Fruit fly (Drosophila melanogaster) whole organism, embryonic: Measurements from ENCODE around the gene intr.

Experiments
- Ada2b ChIP-seq: fragments of 200-800 bp; sonication (Bioruptor generic); IDR thresholded peaks from 2 replicates; pipeline ENCODE4 v1.3.6; 2022; ENCODE audit warnings: missing biosample characterization, missing genetic modification characterization
- Asciz ChIP-seq: fragments of 200-800 bp; sonication (Bioruptor generic); optimal IDR thresholded peaks from 2 replicates; lab custom pipeline; 2017; ENCODE audit warnings: missing biosample characterization, mild to moderate bottlenecking, missing genetic modification characterization, missing genetic modification reagents
- CG10431 ChIP-seq: fragments of 200-800 bp; sonication (Bioruptor generic); optimal IDR thresholded peaks from 3 replicates; lab custom pipeline; 2018; ENCODE audit warnings: missing biosample characterization, mild to moderate bottlenecking, missing genetic modification characterization
- CG10462 ChIP-seq: fragments of 200-800 bp; sonication (Bioruptor generic); optimal IDR thresholded peaks from 2 replicates; lab custom pipeline; 2016; ENCODE audit warnings: missing biosample characterization, missing genetic modification characterization
- CG10979 ChIP-seq: fragments of 200-800 bp; sonication (Bioruptor generic); optimal IDR thresholded peaks from 2 replicates; lab custom pipeline; 2018; ENCODE audit warnings: missing biosample characterization, mild to moderate bottlenecking, missing genetic modification characterization, moderate library complexity
- CG11723 ChIP-seq: fragments of 200-800 bp; sonication (Bioruptor generic); optimal IDR thresholded peaks from 2 replicates; lab custom pipeline; 2017; ENCODE audit warnings: missing biosample characterization, mild to moderate bottlenecking, missing genetic modification characterization
- CG12236 ChIP-seq: fragments of 200-800 bp; sonication (Bioruptor generic); optimal IDR thresholded peaks from 2 replicates; lab custom pipeline; 2016; ENCODE audit warnings: missing biosample characterization, missing genetic modification characterization
- CG12391 ChIP-seq: fragments of 200-800 bp; sonication (Bioruptor generic); optimal IDR thresholded peaks from 3 replicates; lab custom pipeline; 2018; ENCODE audit warnings: missing biosample characterization, mild to moderate bottlenecking, missing genetic modification characterization, moderate library complexity
- CG15601 ChIP-seq: fragments of 200-800 bp; sonication (Bioruptor generic); optimal IDR thresholded peaks from 3 replicates; lab custom pipeline; 2019; ENCODE audit warnings: missing biosample characterization, mild to moderate bottlenecking, missing genetic modification characterization, moderate library complexity
- CG16779 ChIP-seq: fragments of 200-800 bp; sonication (Bioruptor generic); IDR thresholded peaks from 2 replicates; pipeline ENCODE4 v1.3.6; 2022; ENCODE audit warnings: missing biosample characterization, missing genetic modification characterization
- CG17568 ChIP-seq: fragments of 200-800 bp; sonication (Bioruptor generic); optimal IDR thresholded peaks from 2 replicates; lab custom pipeline; 2018; ENCODE audit warnings: missing biosample characterization, mild to moderate bottlenecking, missing genetic modification characterization, moderate library complexity
- CG1832 ChIP-seq: fragments of 200-800 bp; sonication (Bioruptor generic); optimal IDR thresholded peaks from 2 replicates; lab custom pipeline; 2017; ENCODE audit warnings: missing biosample characterization, mild to moderate bottlenecking, missing genetic modification characterization, inconsistent platforms
- CG2202 ChIP-seq: fragments of 200-800 bp; sonication (Bioruptor generic); optimal IDR thresholded peaks from 2 replicates; lab custom pipeline; 2018; ENCODE audit warnings: missing biosample characterization, mild to moderate bottlenecking, missing genetic modification characterization
- CG30403 ChIP-seq: fragments of 200-800 bp; sonication (Bioruptor generic); optimal IDR thresholded peaks from 3 replicates; lab custom pipeline; 2016; ENCODE audit warnings: missing biosample characterization, missing genetic modification characterization
- CG4328 ChIP-seq: fragments of 200-800 bp; sonication (Bioruptor generic); optimal IDR thresholded peaks from 3 replicates; lab custom pipeline; 2017; ENCODE audit warnings: missing biosample characterization, missing genetic modification reagents, missing genetic modification characterization
- CG4707 ChIP-seq: fragments of 200-800 bp; sonication (Bioruptor generic); optimal IDR thresholded peaks from 2 replicates; lab custom pipeline; 2018; ENCODE audit warnings: missing biosample characterization, mild to moderate bottlenecking, missing genetic modification characterization, moderate library complexity
- CG4730 ChIP-seq: fragments of 200-800 bp; sonication (Bioruptor generic); IDR thresholded peaks from 2 replicates; pipeline ENCODE4 v1.3.6; 2022; ENCODE audit warnings: missing biosample characterization, missing genetic modification characterization
- CG6791 ChIP-seq: fragments of 200-800 bp; sonication (Bioruptor generic); IDR thresholded peaks from 3 replicates; pipeline ENCODE4 v1.3.6; 2022; ENCODE audit warnings: missing biosample characterization, missing genetic modification characterization; ENCODE audit not compliant: partially characterized antibody
- CG7271 ChIP-seq: fragments of 200-800 bp; sonication (Bioruptor generic); optimal IDR thresholded peaks from 2 replicates; lab custom pipeline; 2018; ENCODE audit warnings: missing biosample characterization, mild to moderate bottlenecking, missing genetic modification characterization, moderate library complexity
- CG9727 ChIP-seq: fragments of 200-800 bp; sonication (Bioruptor generic); optimal IDR thresholded peaks from 3 replicates; lab custom pipeline; 2017; ENCODE audit warnings: missing biosample characterization, mild to moderate bottlenecking, missing genetic modification characterization
- HLH3B ChIP-seq: fragments of 200-800 bp; sonication (Bioruptor generic); IDR thresholded peaks from 2 replicates; pipeline ENCODE4 v1.3.6; 2022; ENCODE audit warnings: missing biosample characterization, missing genetic modification characterization
- Lhr ChIP-seq: fragments of 200-800 bp; sonication (Bioruptor generic); optimal IDR thresholded peaks from 3 replicates; lab custom pipeline; 2017; ENCODE audit warnings: mild to moderate bottlenecking, missing biosample characterization, missing genetic modification reagents, missing genetic modification characterization
- MTF-1 ChIP-seq: fragments of 200-800 bp; sonication (Bioruptor generic); optimal IDR thresholded peaks from 2 replicates; lab custom pipeline; 2018; ENCODE audit warnings: missing biosample characterization, mild to moderate bottlenecking, missing genetic modification characterization, borderline replicate concordance
- Meics ChIP-seq: fragments of 200-800 bp; sonication (Bioruptor generic); optimal IDR thresholded peaks from 2 replicates; lab custom pipeline; 2017; ENCODE audit warnings: missing biosample characterization, mild to moderate bottlenecking, missing genetic modification characterization
- Nf-YA ChIP-seq: fragments of 200-800 bp; sonication (Bioruptor generic); IDR thresholded peaks from 2 replicates; pipeline ENCODE4 v1.3.6; 2022; ENCODE audit warnings: missing biosample characterization, missing genetic modification characterization
- NfI ChIP-seq: fragments of 200-800 bp; sonication (Bioruptor generic); optimal IDR thresholded peaks from 3 replicates; lab custom pipeline; 2018; ENCODE audit warnings: missing biosample characterization, mild to moderate bottlenecking, missing genetic modification characterization, moderate library complexity
- TFAM ChIP-seq: fragments of 200-800 bp; sonication (Bioruptor generic); optimal IDR thresholded peaks from 2 replicates; lab custom pipeline; 2017; ENCODE audit warnings: missing biosample characterization, missing genetic modification characterization, inconsistent platforms
- ap ChIP-seq: fragments of 200-800 bp; sonication (Bioruptor generic); IDR thresholded peaks from 2 replicates; pipeline ENCODE4 v1.3.6; 2022; ENCODE audit warnings: missing biosample characterization, missing genetic modification characterization
- az2 ChIP-seq: fragments of 200-800 bp; sonication (Bioruptor generic); optimal IDR thresholded peaks from 3 replicates; lab custom pipeline; 2016; ENCODE audit warnings: missing biosample characterization, missing genetic modification characterization
- chif ChIP-seq, 2 experiments: fragments of 200-800 bp; sonication (Bioruptor generic); optimal IDR thresholded peaks; 3 replicates each; lab custom pipeline; 2016; ENCODE audit warnings: missing biosample characterization in 2 of 2, missing genetic modification characterization in 2 of 2
- ci ChIP-seq: fragments of 200-800 bp; sonication (Bioruptor generic); IDR thresholded peaks from 3 replicates; pipeline ENCODE4 v1.3.6; 2022; ENCODE audit warnings: missing biosample characterization, missing genetic modification characterization
- da ChIP-seq: fragments of 200-800 bp; sonication (Bioruptor generic); optimal IDR thresholded peaks from 2 replicates; lab custom pipeline; 2016; ENCODE audit warnings: missing biosample characterization, missing genetic modification characterization
- dan ChIP-seq: fragments of 200-800 bp; sonication (Bioruptor generic); IDR thresholded peaks from 2 replicates; pipeline ENCODE4 v1.3.6; 2022; ENCODE audit warnings: missing biosample characterization, missing genetic modification characterization
- dmrt99B ChIP-seq: fragments of 200-800 bp; sonication (Bioruptor generic); optimal IDR thresholded peaks from 2 replicates; lab custom pipeline; 2018; ENCODE audit warnings: missing biosample characterization, mild to moderate bottlenecking, missing genetic modification characterization, moderate library complexity
- fd64A ChIP-seq: fragments of 200-800 bp; sonication (Bioruptor generic); optimal IDR thresholded peaks from 3 replicates; lab custom pipeline; 2018; ENCODE audit warnings: missing biosample characterization, mild to moderate bottlenecking, missing genetic modification characterization
- fd96Cb ChIP-seq: fragments of 200-800 bp; sonication (Bioruptor generic); optimal IDR thresholded peaks from 2 replicates; lab custom pipeline; 2018; ENCODE audit warnings: missing biosample characterization, mild to moderate bottlenecking, missing genetic modification characterization, moderate library complexity
- gem ChIP-seq: fragments of 200-800 bp; sonication (Bioruptor generic); optimal IDR thresholded peaks from 2 replicates; lab custom pipeline; 2019; ENCODE audit warnings: missing biosample characterization, mild to moderate bottlenecking, missing genetic modification characterization, moderate library complexity
- gfzf ChIP-seq: fragments of 200-800 bp; sonication (Bioruptor generic); optimal IDR thresholded peaks from 2 replicates; lab custom pipeline; 2016; ENCODE audit warnings: missing biosample characterization, mild to moderate bottlenecking, missing genetic modification characterization, moderate library complexity
- grn ChIP-seq: fragments of 200-800 bp; sonication (Bioruptor generic); optimal IDR thresholded peaks from 3 replicates; lab custom pipeline; 2017; ENCODE audit warnings: missing biosample characterization, missing genetic modification characterization
- hkb ChIP-seq, 2 experiments: fragments of 200-800 bp in 1 of 2; fragments of >200 bp in 1 of 2; sonication (Bioruptor generic) in 1 of 2; IDR thresholded peaks in 1 of 2; optimal IDR thresholded peaks in 1 of 2; 2 replicates each; pipeline versions ENCODE4 v1.3.6 to Lab custom; 2017 to 2022; ENCODE audit warnings: missing biosample characterization in 1 of 2, missing genetic modification characterization in 1 of 2
- lbe ChIP-seq: fragments of 200-800 bp; sonication (Bioruptor generic); optimal IDR thresholded peaks from 2 replicates; lab custom pipeline; 2016; ENCODE audit warnings: missing biosample characterization, mild to moderate bottlenecking, missing genetic modification characterization
- luna ChIP-seq: fragments of 200-800 bp; sonication (Bioruptor generic); optimal IDR thresholded peaks from 2 replicates; lab custom pipeline; 2016; ENCODE audit warnings: missing biosample characterization, missing genetic modification characterization
- nau ChIP-seq: fragments of 200-800 bp; sonication (Bioruptor generic); optimal IDR thresholded peaks from 3 replicates; lab custom pipeline; 2017; ENCODE audit warnings: missing biosample characterization, mild to moderate bottlenecking, missing genetic modification characterization, missing genetic modification reagents
- nom ChIP-seq: fragments of 200-800 bp; sonication (Bioruptor generic); optimal IDR thresholded peaks from 2 replicates; lab custom pipeline; 2017; ENCODE audit warnings: missing biosample characterization, missing genetic modification characterization, mild to moderate bottlenecking, moderate library complexity, missing genetic modification reagents
- odd ChIP-seq: fragments of 200-800 bp; sonication (Bioruptor generic); optimal IDR thresholded peaks from 2 replicates; lab custom pipeline; 2017; ENCODE audit warnings: missing biosample characterization, mild to moderate bottlenecking, missing genetic modification characterization
- onecut ChIP-seq: fragments of 200-800 bp; sonication (Bioruptor generic); IDR thresholded peaks from 2 replicates; pipeline ENCODE4 v1.3.6; 2022; ENCODE audit warnings: missing biosample characterization, missing genetic modification characterization
- otp ChIP-seq: fragments of 200-800 bp; sonication (Bioruptor generic); IDR thresholded peaks from 3 replicates; pipeline ENCODE4, ENCODE4 v1.3.6; 2022; ENCODE audit warnings: missing biosample characterization, missing genetic modification characterization
- pan ChIP-seq, 4 experiments: fragments of >200 bp in 3 of 4; fragments of 200-800 bp in 1 of 4; sonication (Bioruptor generic) in 1 of 4; optimal IDR thresholded peaks in 3 of 4; IDR thresholded peaks in 1 of 4; 2 replicates each; pipeline versions ENCODE4 v1.3.6 to Lab custom; 2017 to 2022; ENCODE audit warnings: missing biosample characterization in 2 of 4, missing genetic modification characterization in 2 of 4, mixed read lengths in 1 of 4
- scrt ChIP-seq: fragments of 200-800 bp; sonication (Bioruptor generic); optimal IDR thresholded peaks from 2 replicates; lab custom pipeline; 2018; ENCODE audit warnings: missing biosample characterization, mild to moderate bottlenecking, missing genetic modification characterization, moderate library complexity
- vfl ChIP-seq: fragments of 200-800 bp; sonication (Bioruptor generic); optimal IDR thresholded peaks from 2 replicates; lab custom pipeline; 2016; ENCODE audit warnings: missing biosample characterization, missing genetic modification characterization

The intr gene

DNA sequence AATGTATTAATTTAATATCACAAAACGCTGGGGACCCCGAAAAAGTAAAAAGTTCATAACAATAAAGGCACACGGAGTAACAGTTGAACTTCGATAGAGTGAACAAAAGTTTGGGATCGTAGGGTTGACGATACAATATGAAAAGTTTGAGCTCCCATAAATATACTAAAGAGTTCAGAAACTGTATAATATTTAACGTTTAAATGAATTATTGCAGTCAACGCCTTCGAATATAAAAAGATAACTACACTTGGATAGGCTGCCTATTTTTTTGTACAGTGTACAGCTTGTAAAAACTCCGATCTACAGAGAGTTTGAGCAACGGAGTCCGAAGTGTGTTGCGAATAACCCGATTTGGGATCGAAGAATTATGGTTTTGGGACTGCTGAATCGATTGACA lies 40.4 kb downstream of the intr start (continued):
- TF ChIP-seq CG10979 (tag; lab: Kevin White, UChicago) (no peak), CG15601 (tag; lab: Kevin White, UChicago) (no peak), grn (GFP tag; lab: Kevin White, UChicago) (no peak), onecut (no peak), CG6791 (GFP tag; lab: Robert Waterston, UW) (no peak), ci (GFP tag; lab: Robert Waterston, UW) (no peak), nom (GFP tag; lab: Kevin White, UChicago) (no peak), CG4730 (GFP tag; lab: Robert Waterston, UW) (no peak), otp (GFP tag; lab: Robert Waterston, UW) (no peak), CG1832 (GFP tag; lab: Kevin White, UChicago) (no peak), TFAM (GFP tag; lab: Kevin White, UChicago) (no peak), vfl (GFP tag; lab: Kevin White, UChicago) (no peak), CG16779 (GFP tag; lab: Robert Waterston, UW) (no peak), CG30403 (GFP tag; lab: Kevin White, UChicago) (peak; percentile 3), da (GFP tag; lab: Kevin White, UChicago) (no peak), gem (tag; lab: Kevin White, UChicago) (no peak), CG10431 (GFP tag; lab: Kevin White, UChicago) (no peak), gfzf (GFP tag; lab: Kevin White, UChicago) (no peak), fd64A (GFP tag; lab: Kevin White, UChicago) (no peak), hkb (optimal IDR thresholded peaks at IDR 0.05; lab: Kevin White, UChicago) (no peak), hkb (GFP tag; IDR thresholded peaks at IDR 0.05; lab: Robert Waterston, UW) (0 out of 2 replicates have a peak, but pooled peaks have one; percentile 27), lbe (GFP tag; lab: Kevin White, UChicago) (peak; percentile 28), CG4328 (GFP tag; lab: Kevin White, UChicago) (no peak), Nf-YA (no peak), CG11723 (GFP tag; lab: Kevin White, UChicago) (no peak), odd (GFP tag; lab: Kevin White, UChicago) (no peak), scrt (GFP tag; lab: Kevin White, UChicago) (no peak), CG4707 (GFP tag; lab: Kevin White, UChicago) (no peak), CG10462 (GFP tag; lab: Kevin White, UChicago) (no peak), pan (optimal IDR thresholded peaks at IDR 0.05; lab: Kevin White, UChicago) (no peak), pan (GFP tag; optimal IDR thresholded peaks at IDR 0.05 in 1 of 2, IDR thresholded peaks at IDR 0.05 in 1 of 2) (peak in 1 of 2 experiments; percentile 14), az2 (peak; percentile 19), MTF-1 (GFP tag; lab: Kevin White, UChicago) (no peak), CG9727 (GFP tag; lab: Kevin White, UChicago) (no peak), Asciz (GFP tag; lab: Kevin White, UChicago) (no peak), CG12391 (peak; percentile 0), CG12236 (GFP tag; lab: Kevin White, UChicago) (no peak), dmrt99B (tag; lab: Kevin White, UChicago) (peak; percentile 42), luna (no peak), CG2202 (tag; lab: Kevin White, UChicago) (no peak), HLH3B (no peak), chif (GFP tag; optimal IDR thresholded peaks at IDR 0.05; lab: Kevin White, UChicago) (peak in 1 of 2 experiments; percentile 6), CG17568 (GFP tag; lab: Kevin White, UChicago) (no peak), NfI (GFP tag; lab: Kevin White, UChicago) (no peak), dan (GFP tag; lab: Robert Waterston, UW) (no peak), fd96Cb (tag; lab: Kevin White, UChicago) (no peak), ap (no peak), Ada2b (GFP tag; lab: Robert Waterston, UW) (peak; percentile 34), Lhr (no peak), Meics (peak; percentile 10), nau (no peak), CG7271 (tag; lab: Kevin White, UChicago) (no peak)
